Fruit fly (Drosophila melanogaster) Kc167 (cell line): ENCODE measurements around the gene Fpgs2.

ENCODE experiments used
- Myc ChIP-seq: fragments of >200 bp; optimal IDR thresholded peaks from 2 replicates; lab custom pipeline; 2017; ENCODE audit warnings: missing external identifiers
- Sin3A ChIP-seq: fragments of >200 bp; optimal IDR thresholded peaks from 2 replicates; lab custom pipeline; 2018; ENCODE audit warnings: missing external identifiers
- h ChIP-seq: fragments of >200 bp; optimal IDR thresholded peaks from 3 replicates; lab custom pipeline; 2018; ENCODE audit warnings: missing external identifiers
- insv ChIP-seq: fragments of >200 bp; optimal IDR thresholded peaks from 3 replicates; lab custom pipeline; 2018; ENCODE audit warnings: missing external identifiers
- psq ChIP-seq: fragments of >200 bp; optimal IDR thresholded peaks from 2 replicates; lab custom pipeline; 2017; ENCODE audit warnings: missing external identifiers
- ttk ChIP-seq: sonication (Bioruptor generic); optimal IDR thresholded peaks from 2 replicates; lab custom pipeline; 2017; ENCODE audit warnings: missing external identifiers

dm6 chr2L:3882172-3882571 lies 31.9 kb downstream of the Fpgs2 start:
- TF ChIP-seq Myc (no peak), psq (lab: Kevin White, UChicago) (no peak), h (no peak), Sin3A (lab: Kevin White, UChicago) (no peak), insv (no peak), ttk (no peak)
